Worm (Caenorhabditis elegans) whole organism, young adult: ENCODE data around the gene gcp-2.2.

ENCODE experiments used
- B0261.1 ChIP-seq: sonication (generic microtip); optimal IDR thresholded peaks from 2 replicates; lab custom pipeline; 2016; ENCODE audit warnings: mild to moderate bottlenecking, missing genetic modification characterization, moderate library complexity, missing compliant biosample characterization
- B0336.3 ChIP-seq: fragments of 200-800 bp; sonication (Bioruptor generic); IDR thresholded peaks from 2 replicates; pipeline ENCODE4 v1.3.6; 2022; ENCODE audit warnings: missing genetic modification characterization, missing compliant biosample characterization
- F52B5.7 ChIP-seq: sonication (generic microtip); optimal IDR thresholded peaks from 2 replicates; lab custom pipeline; 2016; ENCODE audit warnings: mild to moderate bottlenecking, missing genetic modification characterization, missing compliant biosample characterization
- K11D2.4 ChIP-seq: fragments of 200-800 bp; sonication (Bioruptor generic); IDR thresholded peaks from 2 replicates; pipeline ENCODE4 v1.3.6; 2022; ENCODE audit warnings: missing genetic modification reagents, missing genetic modification characterization, missing compliant biosample characterization
- K12H6.12 ChIP-seq: fragments of 200-800 bp; sonication (Bioruptor generic); optimal IDR thresholded peaks from 2 replicates; lab custom pipeline; 2018; ENCODE audit warnings: mild to moderate bottlenecking, missing genetic modification characterization, missing compliant biosample characterization
- T26A5.8 ChIP-seq: sonication (generic microtip); optimal IDR thresholded peaks from 2 replicates; lab custom pipeline; 2016; ENCODE audit warnings: missing genetic modification characterization, missing compliant biosample characterization
- Y56A3A.18 ChIP-seq: fragments of 200-800 bp; sonication (Bioruptor generic); IDR thresholded peaks from 2 replicates; pipeline ENCODE4 v1.3.6; 2022; ENCODE audit warnings: missing genetic modification reagents, missing genetic modification characterization, missing compliant biosample characterization
- Y79H2A.3 ChIP-seq: fragments of 200-800 bp; sonication (Bioruptor generic); conservative IDR thresholded peaks from 2 replicates; pipeline ENCODE4 v1.3.6; 2022; ENCODE audit warnings: missing genetic modification reagents, missing genetic modification characterization, missing compliant biosample characterization
- ZK185.1 ChIP-seq: sonication (generic microtip); optimal IDR thresholded peaks from 2 replicates; lab custom pipeline; 2016; ENCODE audit warnings: mild to moderate bottlenecking, missing genetic modification characterization, missing compliant biosample characterization; ENCODE audit not compliant: poor library complexity, severe bottlenecking
- akir-1 ChIP-seq: fragments of 200-800 bp; sonication (Bioruptor generic); optimal IDR thresholded peaks from 2 replicates; lab custom pipeline; 2018; ENCODE audit warnings: mild to moderate bottlenecking, missing genetic modification characterization, moderate library complexity, missing compliant biosample characterization
- ama-1 ChIP-seq, 3 experiments: fragments of 150-350 bp in 1 of 3; sonication (generic microtip) in 2 of 3; optimal IDR thresholded peaks; 2 replicates each; lab custom pipeline; 2014 to 2018; ENCODE audit warnings: missing biosample characterization in 2 of 3, missing genetic modification characterization in 2 of 3, missing genetic modification reagents in 2 of 3
- attf-5 ChIP-seq: fragments of 200-800 bp; sonication (Bioruptor generic); optimal IDR thresholded peaks from 2 replicates; lab custom pipeline; 2018; ENCODE audit warnings: mild to moderate bottlenecking, missing genetic modification characterization, missing compliant biosample characterization
- cebp-1 ChIP-seq, 2 experiments: fragments of 200-800 bp in 1 of 2; sonication (Bioruptor generic) in 1 of 2; sonication (generic microtip) in 1 of 2; IDR thresholded peaks in 1 of 2; optimal IDR thresholded peaks in 1 of 2; 2 replicates each; pipeline versions ENCODE4 v1.3.6 to Lab custom; 2017 to 2022; ENCODE audit warnings: missing compliant biosample characterization in 2 of 2, missing genetic modification characterization in 2 of 2, mild to moderate bottlenecking in 1 of 2, missing genetic modification reagents in 1 of 2, moderate library complexity in 1 of 2
- ceh-27 ChIP-seq: fragments of 200-800 bp; sonication (Bioruptor generic); optimal IDR thresholded peaks from 2 replicates; lab custom pipeline; 2018; ENCODE audit warnings: mild to moderate bottlenecking, missing genetic modification characterization, moderate library complexity, missing compliant biosample characterization
- ceh-58 ChIP-seq: fragments of 200-800 bp; sonication (Bioruptor generic); IDR thresholded peaks from 2 replicates; pipeline ENCODE4 v1.3.6; 2022; ENCODE audit warnings: missing genetic modification characterization, missing compliant biosample characterization
- dox-1 ChIP-seq: fragments of 200-800 bp; sonication (Bioruptor generic); IDR thresholded peaks from 2 replicates; pipeline ENCODE4 v1.3.6; 2022; ENCODE audit warnings: missing genetic modification reagents, missing genetic modification characterization, missing compliant biosample characterization
- gei-17 ChIP-seq: fragments of 200-800 bp; sonication (Bioruptor generic); optimal IDR thresholded peaks from 2 replicates; lab custom pipeline; 2018; ENCODE audit warnings: mild to moderate bottlenecking, missing genetic modification characterization, missing compliant biosample characterization
- hmg-1.2 ChIP-seq: fragments of 200-800 bp; sonication (Bioruptor generic); IDR thresholded peaks from 2 replicates; pipeline ENCODE4 v1.3.6; 2022; ENCODE audit warnings: missing genetic modification reagents, missing genetic modification characterization, missing compliant biosample characterization
- let-607 ChIP-seq, 2 experiments: fragments of 200-800 bp in 1 of 2; sonication (Bioruptor generic) in 1 of 2; sonication (generic microtip) in 1 of 2; optimal IDR thresholded peaks; 2 replicates each; lab custom pipeline; 2016 to 2018; ENCODE audit warnings: mild to moderate bottlenecking in 2 of 2, missing compliant biosample characterization in 2 of 2, missing genetic modification characterization in 2 of 2, moderate library complexity in 2 of 2, missing genotype in 1 of 2
- lin-26 ChIP-seq: fragments of 200-800 bp; sonication (Bioruptor generic); IDR thresholded peaks from 2 replicates; pipeline ENCODE4 v1.3.6; 2022; ENCODE audit warnings: missing genetic modification reagents, missing genetic modification characterization, missing compliant biosample characterization
- lin-35 ChIP-seq, 3 experiments: fragments of 150-350 bp in 2 of 3; sonication (generic microtip) in 1 of 3; optimal IDR thresholded peaks; 2 replicates each; lab custom pipeline; 2014 to 2018; ENCODE audit warnings: missing biosample characterization in 3 of 3, missing genetic modification characterization in 3 of 3, missing genetic modification reagents in 3 of 3
- lin-40 ChIP-seq: sonication (generic microtip); optimal IDR thresholded peaks from 2 replicates; lab custom pipeline; 2016; ENCODE audit warnings: missing genetic modification characterization, mild to moderate bottlenecking, missing compliant biosample characterization, missing genotype, missing genetic modification reagents
- lir-1 ChIP-seq: fragments of 200-800 bp; sonication (Bioruptor generic); conservative IDR thresholded peaks from 2 replicates; pipeline ENCODE4 v1.3.6; 2022; ENCODE audit warnings: missing genetic modification reagents, missing genetic modification characterization, missing compliant biosample characterization
- lsl-1 ChIP-seq: fragments of 200-800 bp; sonication (Bioruptor generic); optimal IDR thresholded peaks from 2 replicates; lab custom pipeline; 2018; ENCODE audit warnings: mild to moderate bottlenecking, missing genetic modification characterization, moderate library complexity, missing compliant biosample characterization
- madf-6 ChIP-seq: fragments of 200-800 bp; sonication (Bioruptor generic); IDR thresholded peaks from 2 replicates; pipeline ENCODE4 v1.3.6; 2022; ENCODE audit warnings: missing genetic modification reagents, missing genetic modification characterization, missing compliant biosample characterization
- nfya-1 ChIP-seq: sonication (generic microtip); optimal IDR thresholded peaks from 2 replicates; lab custom pipeline; 2017; ENCODE audit warnings: antibody characterized with exemption, missing compliant biosample characterization, missing genetic modification characterization, borderline replicate concordance; ENCODE audit not compliant: insufficient read depth
- nfyb-1 ChIP-seq: fragments of 200-800 bp; sonication (Bioruptor generic); IDR thresholded peaks from 2 replicates; pipeline ENCODE4 v1.3.6; 2022; ENCODE audit warnings: missing genetic modification reagents, missing genetic modification characterization, missing compliant biosample characterization
- nhr-80 ChIP-seq: sonication (generic microtip); optimal IDR thresholded peaks from 2 replicates; lab custom pipeline; 2016; ENCODE audit warnings: missing genetic modification characterization, missing compliant biosample characterization
- nhr-90 ChIP-seq: sonication (generic microtip); optimal IDR thresholded peaks from 2 replicates; lab custom pipeline; 2016; ENCODE audit warnings: missing genotype, mild to moderate bottlenecking, missing genetic modification characterization, missing compliant biosample characterization
- rcor-1 ChIP-seq: fragments of 200-800 bp; sonication (Bioruptor generic); IDR thresholded peaks from 2 replicates; pipeline ENCODE4 v1.3.6; 2022; ENCODE audit warnings: missing genetic modification reagents, missing genetic modification characterization, missing compliant biosample characterization
- repo-1 ChIP-seq: sonication (generic microtip); optimal IDR thresholded peaks from 2 replicates; lab custom pipeline; 2017; ENCODE audit warnings: mild to moderate bottlenecking, missing genetic modification characterization, missing compliant biosample characterization
- sea-2 ChIP-seq: fragments of 200-800 bp; sonication (Bioruptor generic); IDR thresholded peaks from 2 replicates; pipeline ENCODE4 v1.3.6; 2022; ENCODE audit warnings: missing genetic modification characterization, missing compliant biosample characterization
- snpc-4 ChIP-seq, 5 experiments: fragments of 150-350 bp in 1 of 5; sonication (generic microtip) in 4 of 5; optimal IDR thresholded peaks; 2 replicates each; lab custom pipeline; 2014 to 2018; ENCODE audit warnings: missing genetic modification characterization in 5 of 5, missing biosample characterization in 3 of 5, antibody characterized with exemption in 2 of 5, mild to moderate bottlenecking in 2 of 5, missing compliant biosample characterization in 2 of 5, missing genotype in 2 of 5, moderate library complexity in 2 of 5, missing genetic modification reagents in 1 of 5
- somi-1 ChIP-seq: fragments of 200-800 bp; sonication (Bioruptor generic); optimal IDR thresholded peaks from 2 replicates; lab custom pipeline; 2018; ENCODE audit warnings: mild to moderate bottlenecking, missing genetic modification characterization, missing compliant biosample characterization
- tbp1 ChIP-seq: fragments of 200-800 bp; sonication (Bioruptor generic); optimal IDR thresholded peaks from 2 replicates; lab custom pipeline; 2018; ENCODE audit warnings: mild to moderate bottlenecking, missing genetic modification characterization, missing compliant biosample characterization
- tlf-1 ChIP-seq: fragments of 200-800 bp; sonication (Bioruptor generic); optimal IDR thresholded peaks from 2 replicates; lab custom pipeline; 2018; ENCODE audit warnings: mild to moderate bottlenecking, missing genetic modification characterization, missing compliant biosample characterization
- unc-62 ChIP-seq: fragments of 150-350 bp; optimal IDR thresholded peaks from 2 replicates; lab custom pipeline; 2014; ENCODE audit warnings: missing biosample characterization, missing genetic modification reagents, missing genetic modification characterization
- xnd-1 ChIP-seq: sonication (generic microtip); optimal IDR thresholded peaks from 2 replicates; lab custom pipeline; 2016; ENCODE audit warnings: missing genotype, missing genetic modification reagents, missing genetic modification characterization, missing compliant biosample characterization
- ztf-26 ChIP-seq: sonication (generic microtip); optimal IDR thresholded peaks from 2 replicates; lab custom pipeline; 2017; ENCODE audit warnings: missing genetic modification characterization, missing compliant biosample characterization
- ztf-3 ChIP-seq: fragments of 200-800 bp; sonication (Bioruptor generic); optimal IDR thresholded peaks from 2 replicates; lab custom pipeline; 2018; ENCODE audit warnings: mild to moderate bottlenecking, missing genetic modification characterization, missing compliant biosample characterization

The gcp-2.2 gene

ce11 chrX:11522058-11522757 lies 15.3 kb upstream of the gcp-2.2 start, which contains the start of gene sdc-2:
sdc-2 (plus strand) TSS chrX:11522707.
- peak in 1 of 2 experiments; percentile 5 for TF ChIP-seq let-607 (tag; optimal IDR thresholded peaks at IDR 0.05; lab: Kevin White, UChicago)
- peak; percentile 81; the same call in 1 of the 2 replicates for TF ChIP-seq Y56A3A.18 (GFP tag; lab: Robert Waterston, UW)
- TF ChIP-seq K11D2.4 (GFP tag; lab: Robert Waterston, UW), result peak; percentile 69; the same call in 1 of the 2 replicates
- no peak for TF ChIP-seq ama-1 (optimal IDR thresholded peaks at IDR 0.05; lab: Kevin White, UChicago)
- no peak for TF ChIP-seq ama-1 (GFP tag; optimal IDR thresholded peaks at IDR 0.05; lab: Kevin White, UChicago)
- no peak for TF ChIP-seq xnd-1 (tag; lab: Kevin White, UChicago)
- no peak for TF ChIP-seq nfya-1 (tag; lab: Kevin White, UChicago)
- peak; percentile 66 for TF ChIP-seq B0336.3
- TF ChIP-seq dox-1 (GFP tag; lab: Robert Waterston, UW), result peak; percentile 86
- TF ChIP-seq ceh-27, result peak; percentile 45
- TF ChIP-seq tbp1 (GFP tag; lab: Kevin White, UChicago), result peak; percentile 64
- TF ChIP-seq lin-40 (tag; lab: Kevin White, UChicago), result peak; percentile 91
- peak; percentile 37 for TF ChIP-seq K12H6.12
- no peak for TF ChIP-seq lsl-1
- TF ChIP-seq madf-6, result no peak
- no peak for TF ChIP-seq cebp-1 (GFP tag; IDR thresholded peaks at IDR 0.05; lab: Robert Waterston, UW)
- peak; percentile 84 for TF ChIP-seq cebp-1 (tag; optimal IDR thresholded peaks at IDR 0.05; lab: Kevin White, UChicago)
- TF ChIP-seq unc-62 (GFP tag; lab: Kevin White, UChicago), result peak; percentile 2
- peak; percentile 93 for TF ChIP-seq gei-17 (GFP tag; lab: Kevin White, UChicago)
- TF ChIP-seq ZK185.1, result peak; percentile 65
- no peak for TF ChIP-seq sea-2 (GFP tag; lab: Robert Waterston, UW)
- TF ChIP-seq F52B5.7 (tag; lab: Kevin White, UChicago), result no peak
- peak; percentile 66 for TF ChIP-seq ztf-26 (tag; lab: Kevin White, UChicago)
- TF ChIP-seq T26A5.8 (tag; lab: Kevin White, UChicago), result no peak
- TF ChIP-seq repo-1 (tag; lab: Kevin White, UChicago), result peak; percentile 63
- TF ChIP-seq nhr-80 (tag; lab: Kevin White, UChicago), result peak; percentile 77
- no peak for TF ChIP-seq nhr-90 (tag; lab: Kevin White, UChicago)
- peak in 1 of 3 experiments; percentile 83 for TF ChIP-seq lin-35 (GFP tag; optimal IDR thresholded peaks at IDR 0.05; lab: Kevin White, UChicago)
- TF ChIP-seq ztf-3 (GFP tag; lab: Kevin White, UChicago), result no peak
- TF ChIP-seq lin-26 (GFP tag; lab: Robert Waterston, UW), result no peak
- peak; percentile 61; the same call in 1 of the 2 replicates for TF ChIP-seq nfyb-1 (GFP tag; lab: Robert Waterston, UW)
- peak; percentile 11 for TF ChIP-seq akir-1 (GFP tag; lab: Kevin White, UChicago)
- 0 out of 2 replicates have a peak, but pooled peaks have one; percentile 18 for TF ChIP-seq lir-1 (GFP tag; lab: Robert Waterston, UW)
- peak; percentile 20 for TF ChIP-seq attf-5
- peak; percentile 64 for TF ChIP-seq somi-1 (GFP tag; lab: Kevin White, UChicago)
- peak; percentile 74 for TF ChIP-seq hmg-1.2
- no peak for TF ChIP-seq Y79H2A.3 (GFP tag; lab: Robert Waterston, UW)
- TF ChIP-seq tlf-1 (GFP tag; lab: Kevin White, UChicago), result peak; percentile 69
- no peak for TF ChIP-seq snpc-4 (GFP tag; optimal IDR thresholded peaks at IDR 0.05; lab: Kevin White, UChicago)
- TF ChIP-seq snpc-4 (tag; optimal IDR thresholded peaks at IDR 0.05; lab: Kevin White, UChicago), result peak in 2 of 4 experiments; percentile 3 to 38
- peak; percentile 73 for TF ChIP-seq rcor-1 (GFP tag; lab: Robert Waterston, UW)
- TF ChIP-seq ceh-58 (GFP tag; lab: Robert Waterston, UW), result no peak
- TF ChIP-seq B0261.1 (tag; lab: Kevin White, UChicago), result peak; percentile 22
- TF ChIP-seq, all 124 proteins: peak for 27
